Worm (Caenorhabditis elegans) whole organism, midembryonic: ENCODE results near the gene Y39F10A.1.

Experiments
- T22C8.4 ChIP-seq: fragments of 200-800 bp; sonication (Bioruptor generic); IDR thresholded peaks from 2 replicates; pipeline ENCODE4 v1.3.6; 2022; ENCODE audit warnings: missing genetic modification characterization, missing compliant biosample characterization
- cog-1 ChIP-seq: sonication (generic microtip); optimal IDR thresholded peaks from 2 replicates; lab custom pipeline; 2016; ENCODE audit warnings: missing genetic modification characterization, missing compliant biosample characterization
- flt-1 ChIP-seq: fragments of 200-800 bp; sonication (Bioruptor generic); IDR thresholded peaks from 2 replicates; pipeline ENCODE4 v1.3.6; 2022; ENCODE audit warnings: missing genetic modification characterization, missing compliant biosample characterization
- klf-2 ChIP-seq: fragments of 200-800 bp; sonication (Bioruptor generic); conservative IDR thresholded peaks from 2 replicates; pipeline ENCODE4 v1.3.6; 2022; ENCODE audit warnings: missing genetic modification reagents, missing genetic modification characterization, missing compliant biosample characterization
- med-1 ChIP-seq: sonication (generic microtip); optimal IDR thresholded peaks from 2 replicates; lab custom pipeline; 2017; ENCODE audit warnings: missing genetic modification characterization, mild to moderate bottlenecking, missing compliant biosample characterization, antibody characterized with exemption, missing genetic modification reagents; ENCODE audit not compliant: insufficient read depth
- ref-1 ChIP-seq: fragments of 200-800 bp; sonication (Bioruptor generic); conservative IDR thresholded peaks from 2 replicates; pipeline ENCODE4 v1.3.6; 2022; ENCODE audit warnings: missing genetic modification reagents, missing genetic modification characterization, missing compliant biosample characterization
- tab-1 ChIP-seq: fragments of 200-800 bp; sonication (Bioruptor generic); IDR thresholded peaks from 2 replicates; pipeline ENCODE4 v1.3.6; 2022; ENCODE audit warnings: missing genetic modification characterization, missing compliant biosample characterization
- ztf-23 ChIP-seq: fragments of 200-800 bp; sonication (Bioruptor generic); IDR thresholded peaks from 2 replicates; pipeline ENCODE4 v1.3.6; 2022; ENCODE audit warnings: missing genetic modification reagents, missing genetic modification characterization, missing compliant biosample characterization
- ztf-29 ChIP-seq: fragments of 200-800 bp; sonication (Bioruptor generic); IDR thresholded peaks from 2 replicates; pipeline ENCODE4 v1.3.6; 2022; ENCODE audit warnings: missing genetic modification reagents, missing genetic modification characterization, missing compliant biosample characterization

The Y39F10A.1 gene

ce11 chrII:788139-788538, 13.0 kb downstream of the Y39F10A.1 start, which contains the start of gene F46F5.15:
TSS of gene F46F5.15 (plus strand) at chrII:788439.
- TF ChIP-seq ref-1 (GFP tag; lab: Robert Waterston, UW) (no peak), ztf-29 (no peak), T22C8.4 (no peak), tab-1 (GFP tag; lab: Robert Waterston, UW) (no peak), med-1 (GFP tag; lab: Kevin White, UChicago) (no peak), ztf-23 (GFP tag; lab: Robert Waterston, UW) (no peak), cog-1 (tag; lab: Kevin White, UChicago) (no peak), flt-1 (no peak), klf-2 (GFP tag; lab: Robert Waterston, UW) (no peak)

- TF ChIP-seq cog-1 (tag; lab: Kevin White, UChicago): no peak
- no peak for TF ChIP-seq ref-1 (GFP tag; lab: Robert Waterston, UW)
- no peak for TF ChIP-seq klf-2 (GFP tag; lab: Robert Waterston, UW)
- no peak for TF ChIP-seq ztf-29
- TF ChIP-seq ztf-23 (GFP tag; lab: Robert Waterston, UW): no peak
- TF ChIP-seq med-1 (GFP tag; lab: Kevin White, UChicago): no peak
- TF ChIP-seq T22C8.4: no peak
- no peak for TF ChIP-seq tab-1 (GFP tag; lab: Robert Waterston, UW)
- TF ChIP-seq flt-1: no peak
Measured at ce11 chrII:791828-792227, 16.7 kb downstream of the Y39F10A.1 start, which contains the start of gene F46F5.1. TSS of gene F46F5.1 (minus strand) at chrII:791928.

- TF ChIP-seq tab-1 (GFP tag; lab: Robert Waterston, UW) (no peak), ztf-29 (no peak), flt-1 (no peak), ztf-23 (GFP tag; lab: Robert Waterston, UW) (no peak), med-1 (GFP tag; lab: Kevin White, UChicago) (no peak), klf-2 (GFP tag; lab: Robert Waterston, UW) (no peak), ref-1 (GFP tag; lab: Robert Waterston, UW) (no peak), T22C8.4 (no peak), cog-1 (tag; lab: Kevin White, UChicago) (no peak)
Measured at ce11 chrII:796916-797315, 21.8 kb downstream of the Y39F10A.1 start.

- TF ChIP-seq tab-1 (GFP tag; lab: Robert Waterston, UW) (no peak), ref-1 (GFP tag; lab: Robert Waterston, UW) (no peak), med-1 (GFP tag; lab: Kevin White, UChicago) (no peak), T22C8.4 (no peak), ztf-23 (GFP tag; lab: Robert Waterston, UW) (no peak), cog-1 (tag; lab: Kevin White, UChicago) (no peak), klf-2 (GFP tag; lab: Robert Waterston, UW) (no peak), ztf-29 (no peak), flt-1 (no peak)
Measured at ce11 chrII:797445-797844, 22.3 kb downstream of the Y39F10A.1 start.

- TF ChIP-seq ref-1 (GFP tag; lab: Robert Waterston, UW): no peak
- no peak for TF ChIP-seq ztf-29
- TF ChIP-seq T22C8.4: no peak
- no peak for TF ChIP-seq ztf-23 (GFP tag; lab: Robert Waterston, UW)
- TF ChIP-seq cog-1 (tag; lab: Kevin White, UChicago): no peak
- TF ChIP-seq tab-1 (GFP tag; lab: Robert Waterston, UW): no peak
- TF ChIP-seq med-1 (GFP tag; lab: Kevin White, UChicago): no peak
- TF ChIP-seq flt-1: no peak
- no peak for TF ChIP-seq klf-2 (GFP tag; lab: Robert Waterston, UW)
Measured at ce11 chrII:799700-800099, 24.6 kb downstream of the Y39F10A.1 start, which contains the start of gene F46F5.14. TSS of gene F46F5.14 (plus strand) at chrII:800000.

- TF ChIP-seq flt-1 (no peak), ztf-29 (no peak), med-1 (GFP tag; lab: Kevin White, UChicago) (no peak), ref-1 (GFP tag; lab: Robert Waterston, UW) (no peak), tab-1 (GFP tag; lab: Robert Waterston, UW) (no peak), T22C8.4 (no peak), klf-2 (GFP tag; lab: Robert Waterston, UW) (no peak), cog-1 (tag; lab: Kevin White, UChicago) (no peak), ztf-23 (GFP tag; lab: Robert Waterston, UW) (no peak)
Measured at ce11 chrII:803009-803408, 27.9 kb downstream of the Y39F10A.1 start, which contains the start of gene F46F5.13. TSS of gene F46F5.13 (plus strand) at chrII:803309.

ce11 chrII:808457-808856, 33.3 kb downstream of the Y39F10A.1 start, which contains the start of gene F46F5.11:
TSS of gene F46F5.11 (plus strand) at chrII:808757.
- TF ChIP-seq cog-1 (tag; lab: Kevin White, UChicago) (no peak), klf-2 (GFP tag; lab: Robert Waterston, UW) (no peak), med-1 (GFP tag; lab: Kevin White, UChicago) (no peak), ztf-29 (no peak), ztf-23 (GFP tag; lab: Robert Waterston, UW) (no peak), ref-1 (GFP tag; lab: Robert Waterston, UW) (no peak), flt-1 (no peak), tab-1 (GFP tag; lab: Robert Waterston, UW) (no peak), T22C8.4 (no peak)

ce11 chrII:812917-813316, 37.8 kb downstream of the Y39F10A.1 start, which contains the start of gene F46F5.5:
TSS of gene F46F5.5 (minus strand) at chrII:813017.
- TF ChIP-seq flt-1 (no peak), ztf-23 (GFP tag; lab: Robert Waterston, UW) (no peak), klf-2 (GFP tag; lab: Robert Waterston, UW) (no peak), ztf-29 (no peak), T22C8.4 (no peak), med-1 (GFP tag; lab: Kevin White, UChicago) (no peak), tab-1 (GFP tag; lab: Robert Waterston, UW) (no peak), ref-1 (GFP tag; lab: Robert Waterston, UW) (no peak), cog-1 (tag; lab: Kevin White, UChicago) (no peak)

ce11 chrII:814737-815136, 39.6 kb downstream of the Y39F10A.1 start, which contains the start of gene msrp-3:
TSS of gene msrp-3 (minus strand) at chrII:814837.
- TF ChIP-seq ztf-29 (no peak), ztf-23 (GFP tag; lab: Robert Waterston, UW) (no peak), flt-1 (no peak), ref-1 (GFP tag; lab: Robert Waterston, UW) (no peak), klf-2 (GFP tag; lab: Robert Waterston, UW) (no peak), med-1 (GFP tag; lab: Kevin White, UChicago) (no peak), tab-1 (GFP tag; lab: Robert Waterston, UW) (no peak), cog-1 (tag; lab: Kevin White, UChicago) (no peak), T22C8.4 (no peak)
